Worm (Caenorhabditis elegans): ENCODE data around the gene unc-68.

Gene unc-68

ce11 chrV:6888828-6889227, 40.0 kb downstream of the unc-68 start (continued):
- TF ChIP-seq nhr-80 (tag; optimal IDR thresholded peaks at IDR 0.05), result peak; percentile 46
- TF ChIP-seq snpc-3.4 (tag; optimal IDR thresholded peaks at IDR 0.05), result peak; percentile 34
- TF ChIP-seq F33H1.4 (GFP tag; IDR thresholded peaks at IDR 0.05), result 0 out of 2 replicates have a peak, but pooled peaks have one; percentile 21
- peak; percentile 69; the same call in 1 of the 2 replicates for TF ChIP-seq ceh-40 (GFP tag; IDR thresholded peaks at IDR 0.05)
- TF ChIP-seq dpl-1 (GFP tag; optimal IDR thresholded peaks at IDR 0.05), result no peak
- TF ChIP-seq sea-2 (GFP tag; IDR thresholded peaks at IDR 0.05), result no peak
- TF ChIP-seq F57C9.4 (tag; optimal IDR thresholded peaks at IDR 0.05), result peak; percentile 48
- peak; percentile 82 for TF ChIP-seq nhr-90 (tag; optimal IDR thresholded peaks at IDR 0.05)
- TF ChIP-seq let-526 (GFP tag; IDR thresholded peaks at IDR 0.05), result peak; percentile 78; the same call in 1 of the 2 replicates
- no peak for TF ChIP-seq Y95B8A.8 (GFP tag; IDR thresholded peaks at IDR 0.05)
- TF ChIP-seq mel-28 (tag; optimal IDR thresholded peaks at IDR 0.05; ENCODE audit: borderline replicate concordance), result no peak
- TF ChIP-seq B0336.3 (GFP tag; IDR thresholded peaks at IDR 0.05), result peak; percentile 50; the same call in 1 of the 2 replicates
- peak; percentile 98 for TF ChIP-seq tbp1 (GFP tag; optimal IDR thresholded peaks at IDR 0.05)
- TF ChIP-seq gei-17 (GFP tag; optimal IDR thresholded peaks at IDR 0.05), result no peak
- TF ChIP-seq attf-6 (GFP tag; IDR thresholded peaks at IDR 0.05), result no peak
- TF ChIP-seq F22D6.2 (tag; optimal IDR thresholded peaks at IDR 0.05), result no peak
- TF ChIP-seq mes-4 (tag; optimal IDR thresholded peaks at IDR 0.05), result peak; percentile 47
- TF ChIP-seq tlf-1 (GFP tag; optimal IDR thresholded peaks at IDR 0.05), result peak; percentile 44
- TF ChIP-seq ceh-27 (GFP tag; optimal IDR thresholded peaks at IDR 0.05), result peak; percentile 70
- TF ChIP-seq nhr-27 (tag; optimal IDR thresholded peaks at IDR 0.05), result peak; percentile 77
- TF ChIP-seq zim-3 (tag; optimal IDR thresholded peaks at IDR 0.05), result peak; percentile 41
- peak; percentile 58 for TF ChIP-seq nhr-179 (tag; optimal IDR thresholded peaks at IDR 0.05)
- TF ChIP-seq F52B5.7 (tag; optimal IDR thresholded peaks at IDR 0.05), result peak; percentile 68
- TF ChIP-seq ceh-100 (GFP tag; IDR thresholded peaks at IDR 0.05), result no peak
- peak; percentile 72 for TF ChIP-seq F10E7.11 (tag; optimal IDR thresholded peaks at IDR 0.05)
- TF ChIP-seq lin-54 (GFP tag; optimal IDR thresholded peaks at IDR 0.05), result peak; percentile 68
- no peak for TF ChIP-seq ceh-58 (GFP tag; IDR thresholded peaks at IDR 0.05)
- TF ChIP-seq cebp-2 (GFP tag; IDR thresholded peaks at IDR 0.05), result no peak
- TF ChIP-seq Y53G8AR.9 (GFP tag; conservative IDR thresholded peaks at IDR 0.05), result 0 out of 2 replicates have a peak, but pooled peaks have one; percentile 56
- TF ChIP-seq cebp-1 (GFP tag; IDR thresholded peaks at IDR 0.05), result no peak
- TF ChIP-seq cebp-1 (tag; optimal IDR thresholded peaks at IDR 0.05), result peak; percentile 70
- TF ChIP-seq D2030.7 (GFP tag; IDR thresholded peaks at IDR 0.05), result peak; percentile 76
- TF ChIP-seq F39B2.1 (GFP tag; IDR thresholded peaks at IDR 0.05), result no peak
- TF ChIP-seq dpff-1 (tag; optimal IDR thresholded peaks at IDR 0.05), result peak; percentile 44
- TF ChIP-seq tbx-9 (tag; optimal IDR thresholded peaks at IDR 0.05; ENCODE audit: borderline replicate concordance), result no peak
- 0 out of 2 replicates have a peak, but pooled peaks have one; percentile 26 for TF ChIP-seq aptf-2 (GFP tag; conservative IDR thresholded peaks at IDR 0.05)
- TF ChIP-seq F23B12.7 (tag; optimal IDR thresholded peaks at IDR 0.05; ENCODE audit: insufficient read depth), result peak; percentile 88
- no peak for TF ChIP-seq F57A8.1 (GFP tag; optimal IDR thresholded peaks at IDR 0.05)
- peak; percentile 57 for TF ChIP-seq mxl-1 (tag; optimal IDR thresholded peaks at IDR 0.05)
- TF ChIP-seq bed-1 (GFP tag; IDR thresholded peaks at IDR 0.05), result no peak; the same call in 1 of the 2 replicates
- TF ChIP-seq B0035.1 (tag; optimal IDR thresholded peaks at IDR 0.05), result peak; percentile 18
